Worm (Caenorhabditis elegans): ENCODE results near the gene C11E4.6.

- TF ChIP-seq pha-4 (tag; optimal IDR thresholded peaks at IDR 0.05): no peak
- no peak for TF ChIP-seq ceh-45 (GFP tag; IDR thresholded peaks at IDR 0.05)
- TF ChIP-seq sox-4 (tag; optimal IDR thresholded peaks at IDR 0.05): no peak
- no peak for TF ChIP-seq tbx-2 (tag; optimal IDR thresholded peaks at IDR 0.05)
- TF ChIP-seq sox-2 (GFP tag; IDR thresholded peaks at IDR 0.05): no peak
- no peak for TF ChIP-seq pha-2 (tag; optimal IDR thresholded peaks at IDR 0.05)
- TF ChIP-seq fkh-10 (GFP tag; optimal IDR thresholded peaks at IDR 0.05): no peak
- TF ChIP-seq ceh-34 (tag; optimal IDR thresholded peaks at IDR 0.05): no peak
- no peak for TF ChIP-seq ceh-24 (tag; optimal IDR thresholded peaks at IDR 0.05)
- no peak for TF ChIP-seq nfya-1 (tag; optimal IDR thresholded peaks at IDR 0.05)
- no peak for TF ChIP-seq nhr-11 (tag; optimal IDR thresholded peaks at IDR 0.05)
- TF ChIP-seq unc-86 (tag; optimal IDR thresholded peaks at IDR 0.05): no peak
- no peak for TF ChIP-seq eyg-1 (tag; optimal IDR thresholded peaks at IDR 0.05)
These were observed 26.8 kb downstream of the C11E4.6 start for ce11 chrX:9637137-9637536.

All from whole organism, late embryonic.